Worm (Caenorhabditis elegans) whole organism, L3 larva: ENCODE results near the gene glb-9.
A peak's percentile ranks its signal among the peaks of the same experiment; 100 is the strongest.

Experiments used
- R02D3.7 ChIP-seq: fragments of 150-350 bp; optimal IDR thresholded peaks from 2 replicates; lab custom pipeline; 2014; ENCODE audit warnings: missing biosample characterization, missing genetic modification characterization
- ZK546.5 ChIP-seq: sonication (generic microtip); optimal IDR thresholded peaks from 2 replicates; lab custom pipeline; 2017; ENCODE audit warnings: missing biosample characterization, missing genetic modification characterization
- aly-2 ChIP-seq: fragments of 150-350 bp; optimal IDR thresholded peaks from 2 replicates; lab custom pipeline; 2014; ENCODE audit warnings: missing biosample characterization, missing genetic modification characterization
- ama-1 ChIP-seq: fragments of 150-350 bp; optimal IDR thresholded peaks from 2 replicates; lab custom pipeline; 2018
- ceh-28 ChIP-seq: fragments of 150-350 bp; optimal IDR thresholded peaks from 2 replicates; lab custom pipeline; 2014; ENCODE audit warnings: missing biosample characterization, missing genetic modification reagents, missing genetic modification characterization
- ceh-82 ChIP-seq: fragments of 150-350 bp; optimal IDR thresholded peaks from 2 replicates; lab custom pipeline; 2014; ENCODE audit warnings: missing biosample characterization, missing genetic modification characterization
- ceh-9 ChIP-seq: sonication (generic microtip); optimal IDR thresholded peaks from 2 replicates; lab custom pipeline; 2018; ENCODE audit warnings: missing biosample characterization, missing genetic modification characterization
- daf-12 ChIP-seq: fragments of 150-350 bp; optimal IDR thresholded peaks from 2 replicates; lab custom pipeline; 2014; ENCODE audit warnings: missing biosample characterization, missing genetic modification reagents, missing genetic modification characterization
- elt-1 ChIP-seq: fragments of 150-350 bp; optimal IDR thresholded peaks from 2 replicates; lab custom pipeline; 2014; ENCODE audit warnings: missing biosample characterization, missing genetic modification characterization
- elt-2 ChIP-seq: sonication (generic microtip); optimal IDR thresholded peaks from 2 replicates; lab custom pipeline; 2016; ENCODE audit warnings: missing genetic modification reagents, mild to moderate bottlenecking, missing genetic modification characterization, missing compliant biosample characterization
- eor-1 ChIP-seq, 2 experiments: fragments of 150-350 bp; optimal IDR thresholded peaks; 2 replicates each; lab custom pipeline; 2014 to 2018; ENCODE audit warnings: missing biosample characterization in 2 of 2, missing genetic modification characterization in 2 of 2
- fkh-2 ChIP-seq: fragments of 150-350 bp; optimal IDR thresholded peaks from 2 replicates; lab custom pipeline; 2014; ENCODE audit warnings: missing biosample characterization, missing genetic modification reagents, missing genetic modification characterization
- fos-1 ChIP-seq: fragments of 150-350 bp; optimal IDR thresholded peaks from 2 replicates; lab custom pipeline; 2014; ENCODE audit warnings: missing biosample characterization, missing genetic modification characterization
- lin-15B ChIP-seq: fragments of 150-350 bp; optimal IDR thresholded peaks from 2 replicates; lab custom pipeline; 2014; ENCODE audit warnings: missing biosample characterization, missing genetic modification characterization
- lin-39 ChIP-seq: fragments of 150-350 bp; optimal IDR thresholded peaks from 2 replicates; lab custom pipeline; 2018; ENCODE audit warnings: missing biosample characterization, missing genetic modification reagents, missing genetic modification characterization
- lsy-12 ChIP-seq: sonication (generic microtip); optimal IDR thresholded peaks from 2 replicates; lab custom pipeline; 2016; ENCODE audit warnings: mild to moderate bottlenecking, missing genetic modification characterization, missing compliant biosample characterization
- mdl-1 ChIP-seq: fragments of 150-350 bp; optimal IDR thresholded peaks from 2 replicates; lab custom pipeline; 2014; ENCODE audit warnings: missing biosample characterization, missing genetic modification characterization
- mml-1 ChIP-seq: fragments of 150-350 bp; sonication (generic microtip); optimal IDR thresholded peaks from 3 replicates; lab custom pipeline; 2014; ENCODE audit warnings: missing biosample characterization, missing genetic modification characterization
- nfya-1 ChIP-seq: sonication (generic microtip); optimal IDR thresholded peaks from 2 replicates; lab custom pipeline; 2017; ENCODE audit warnings: missing genetic modification characterization, mild to moderate bottlenecking, missing compliant biosample characterization, antibody characterized with exemption, moderate library complexity; ENCODE audit not compliant: insufficient read depth
- nhr-11 ChIP-seq: fragments of 150-350 bp; optimal IDR thresholded peaks from 2 replicates; lab custom pipeline; 2014; ENCODE audit warnings: missing biosample characterization, missing genetic modification characterization
- nhr-23 ChIP-seq: fragments of 150-350 bp; optimal IDR thresholded peaks from 2 replicates; lab custom pipeline; 2014; ENCODE audit warnings: missing biosample characterization, missing genetic modification reagents, missing genetic modification characterization
- nhr-28 ChIP-seq: fragments of 150-350 bp; optimal IDR thresholded peaks from 2 replicates; lab custom pipeline; 2014; ENCODE audit warnings: missing biosample characterization, missing genetic modification characterization
- nhr-43 ChIP-seq: sonication (generic microtip); optimal IDR thresholded peaks from 2 replicates; lab custom pipeline; 2016; ENCODE audit warnings: mild to moderate bottlenecking, missing genetic modification characterization, missing compliant biosample characterization; ENCODE audit not compliant: poor library complexity, severe bottlenecking
- nhr-67 ChIP-seq: fragments of 150-350 bp; optimal IDR thresholded peaks from 2 replicates; lab custom pipeline; 2014; ENCODE audit warnings: missing biosample characterization, missing genetic modification characterization
- nhr-76 ChIP-seq: fragments of 150-350 bp; sonication (generic microtip); optimal IDR thresholded peaks from 5 replicates; lab custom pipeline; 2014; ENCODE audit warnings: missing biosample characterization, missing genetic modification characterization
- nhr-77 ChIP-seq: fragments of 150-350 bp; optimal IDR thresholded peaks from 2 replicates; lab custom pipeline; 2014; ENCODE audit warnings: missing biosample characterization, missing genetic modification characterization
- pha-4 ChIP-seq: fragments of 150-350 bp; optimal IDR thresholded peaks from 2 replicates; lab custom pipeline; 2014; ENCODE audit warnings: missing biosample characterization, missing genetic modification reagents, missing genetic modification characterization
- sea-2 ChIP-seq: fragments of 150-350 bp; sonication (generic microtip); optimal IDR thresholded peaks from 4 replicates; lab custom pipeline; 2014; ENCODE audit warnings: missing biosample characterization, missing genetic modification reagents, missing genetic modification characterization
- skn-1 ChIP-seq: fragments of 150-350 bp; optimal IDR thresholded peaks from 2 replicates; lab custom pipeline; 2014; ENCODE audit warnings: missing biosample characterization, missing genetic modification characterization
- snpc-4 ChIP-seq: fragments of 150-350 bp; optimal IDR thresholded peaks from 2 replicates; lab custom pipeline; 2014; ENCODE audit warnings: missing biosample characterization, missing genetic modification characterization
- tbx-2 ChIP-seq: sonication (generic microtip); optimal IDR thresholded peaks from 2 replicates; lab custom pipeline; 2016; ENCODE audit warnings: mild to moderate bottlenecking, missing genetic modification characterization, missing compliant biosample characterization
- unc-39 ChIP-seq: sonication (generic microtip); optimal IDR thresholded peaks from 4 replicates; lab custom pipeline; 2017; ENCODE audit warnings: missing biosample characterization, missing genetic modification characterization
- unc-62 ChIP-seq: fragments of 150-350 bp; sonication (generic microtip); optimal IDR thresholded peaks from 4 replicates; lab custom pipeline; 2014; ENCODE audit warnings: missing biosample characterization, missing genetic modification reagents, missing genetic modification characterization
- ztf-11 ChIP-seq: fragments of 150-350 bp; optimal IDR thresholded peaks from 2 replicates; lab custom pipeline; 2014; ENCODE audit warnings: missing biosample characterization, missing genetic modification characterization
- ztf-4 ChIP-seq: fragments of 150-350 bp; optimal IDR thresholded peaks from 2 replicates; lab custom pipeline; 2014; ENCODE audit warnings: missing biosample characterization, missing genetic modification characterization

Gene glb-9

ce11 chrII:7505005-7505404 is 14.1 kb downstream of the glb-9 start, which contains the start of gene C28F5.1:
TSS of gene C28F5.1 (plus strand) at chrII:7505305.
- TF ChIP-seq aly-2 (tag; lab: Kevin White, UChicago) = no peak
- no peak for TF ChIP-seq ztf-11 (tag; lab: Kevin White, UChicago)
- no peak for TF ChIP-seq elt-1 (tag; lab: Kevin White, UChicago)
- no peak for TF ChIP-seq fos-1
- no peak for TF ChIP-seq fkh-2 (tag; lab: Kevin White, UChicago)
- TF ChIP-seq unc-62 (GFP tag; lab: Kevin White, UChicago) = no peak
- TF ChIP-seq elt-2 (tag; lab: Kevin White, UChicago) = no peak
- no peak for TF ChIP-seq mml-1 (tag; lab: Kevin White, UChicago)

ce11 chrII:7499390-7499789 is 19.7 kb downstream of the glb-9 start, which contains the start of gene srab-14:
TSS of gene srab-14 (minus strand) at chrII:7499490.
- TF ChIP-seq nhr-76 (tag; lab: Kevin White, UChicago) = no peak
- TF ChIP-seq ceh-82 (tag; lab: Kevin White, UChicago) = no peak

- TF ChIP-seq sea-2 (GFP tag; lab: Kevin White, UChicago) = no peak
- TF ChIP-seq nhr-23 (tag; lab: Kevin White, UChicago) = peak; percentile 59
These were observed 23.1 kb downstream of the glb-9 start, which contains the start of gene spi-1 for ce11 chrII:7496070-7496469. TSS of gene spi-1 (plus strand) at chrII:7496247.

ce11 chrII:7494155-7494554 is 25.0 kb downstream of the glb-9 start, which contains the start of gene R10H1.1:
TSS of gene R10H1.1 (plus strand) at chrII:7494455.
- peak; percentile 1 for TF ChIP-seq ceh-28 (tag; lab: Kevin White, UChicago)
- no peak for TF ChIP-seq skn-1 (tag; lab: Kevin White, UChicago)

ce11 chrII:7493599-7493998 is 25.5 kb downstream of the glb-9 start, which contains the start of gene nas-23:
TSS of gene nas-23 (minus strand) at chrII:7493699.
- TF ChIP-seq ama-1 (no peak), unc-39 (no peak), eor-1 (tag; optimal IDR thresholded peaks at IDR 0.05; lab: Kevin White, UChicago) (no peak), ceh-9 (tag; lab: Kevin White, UChicago) (no peak), mdl-1 (tag; lab: Kevin White, UChicago) (no peak), nhr-67 (tag; lab: Kevin White, UChicago) (no peak), skn-1 (tag; lab: Kevin White, UChicago) (no peak), nhr-11 (no peak), mml-1 (tag; lab: Kevin White, UChicago) (no peak), lin-39 (no peak), nhr-43 (no peak), tbx-2 (tag; lab: Kevin White, UChicago) (no peak), lsy-12 (tag; lab: Kevin White, UChicago) (no peak), ceh-28 (tag; lab: Kevin White, UChicago) (no peak), elt-2 (tag; lab: Kevin White, UChicago) (no peak), snpc-4 (tag; lab: Kevin White, UChicago) (no peak), ztf-4 (no peak), sea-2 (GFP tag; lab: Kevin White, UChicago) (no peak), daf-12 (no peak), nhr-77 (tag; lab: Kevin White, UChicago) (no peak)

ce11 chrII:7489605-7490004 is 29.5 kb downstream of the glb-9 start, which contains the start of gene D1022.9:
TSS of gene D1022.9 (minus strand) at chrII:7489705.
- TF ChIP-seq ztf-4 (no peak), daf-12 (no peak), unc-39 (no peak), ceh-28 (tag; lab: Kevin White, UChicago) (no peak), unc-62 (GFP tag; lab: Kevin White, UChicago) (no peak), eor-1 (tag; optimal IDR thresholded peaks at IDR 0.05; lab: Kevin White, UChicago) (no peak), mml-1 (tag; lab: Kevin White, UChicago) (no peak), nhr-28 (tag; lab: Kevin White, UChicago) (no peak), lin-39 (no peak), pha-4 (tag; lab: Kevin White, UChicago) (no peak), nhr-67 (tag; lab: Kevin White, UChicago) (no peak), nfya-1 (tag; lab: Kevin White, UChicago) (no peak), nhr-11 (no peak), ceh-9 (tag; lab: Kevin White, UChicago) (no peak), fkh-2 (tag; lab: Kevin White, UChicago) (no peak), R02D3.7 (tag; lab: Kevin White, UChicago) (no peak), elt-1 (tag; lab: Kevin White, UChicago) (no peak), lin-15B (tag; lab: Kevin White, UChicago) (no peak), ZK546.5 (tag; lab: Kevin White, UChicago) (no peak)
